Worm (Caenorhabditis elegans): ENCODE results near the gene ugt-35.

Gene ugt-35

ce11 chrV:10681117-10681959, 27.3 kb upstream of the ugt-35 start (continued):
- TF ChIP-seq hlh-30 (tag; optimal IDR thresholded peaks at IDR 0.05; ENCODE audit: insufficient read depth): peak; percentile 24
- TF ChIP-seq aha-1 (tag): peak; percentile 75
- TF ChIP-seq vab-7 (GFP tag; IDR thresholded peaks at IDR 0.05): no peak
- TF ChIP-seq sdz-12 (GFP tag; optimal IDR thresholded peaks at IDR 0.05): no peak
- no peak for TF ChIP-seq R02D3.7 (tag; optimal IDR thresholded peaks at IDR 0.05)
- no peak for TF ChIP-seq lin-13 (GFP tag; optimal IDR thresholded peaks at IDR 0.05)
- TF ChIP-seq saeg-2 (GFP tag; IDR thresholded peaks at IDR 0.05): no peak
- TF ChIP-seq Y105C5A.15 (GFP tag; IDR thresholded peaks at IDR 0.05): no peak
- TF ChIP-seq nhr-111 (GFP tag; optimal IDR thresholded peaks at IDR 0.05): no peak
- peak; percentile 1 for TF ChIP-seq dpl-1 (GFP tag; optimal IDR thresholded peaks at IDR 0.05)
- TF ChIP-seq nhr-10 (tag; optimal IDR thresholded peaks at IDR 0.05): no peak
- no peak for TF ChIP-seq mxl-2 (GFP tag; conservative IDR thresholded peaks at IDR 0.05)
- 0 out of 2 replicates have a peak, but pooled peaks have one; percentile 39 for TF ChIP-seq T26A8.4 (GFP tag; IDR thresholded peaks at IDR 0.05)
- peak in 1 of 2 experiments; percentile 56 for TF ChIP-seq unc-62 (GFP tag; optimal IDR thresholded peaks at IDR 0.05 in 1 of 2)
- no peak for TF ChIP-seq unc-62 (tag; optimal IDR thresholded peaks at IDR 0.05)
- TF ChIP-seq spr-1 (tag; optimal IDR thresholded peaks at IDR 0.05): peak; percentile 56
- no peak for TF ChIP-seq nhr-237 (tag; optimal IDR thresholded peaks at IDR 0.05)
- no peak for TF ChIP-seq ama-1 (optimal IDR thresholded peaks at IDR 0.05)

ce11 chrV:10679990-10680602, 26.0 kb upstream of the ugt-35 start:
- TF ChIP-seq snpc-1.2 (GFP tag; IDR thresholded peaks at IDR 0.05) (no peak), T26A8.4 (GFP tag; IDR thresholded peaks at IDR 0.05) (no peak), hlh-11 (tag; optimal IDR thresholded peaks at IDR 0.05) (no peak), lin-1 (GFP tag; IDR thresholded peaks at IDR 0.05) (no peak), lin-38 (GFP tag; IDR thresholded peaks at IDR 0.05) (no peak), fkh-10 (GFP tag; optimal IDR thresholded peaks at IDR 0.05) (peak; percentile 43), ceh-28 (tag; optimal IDR thresholded peaks at IDR 0.05) (no peak), madf-9 (GFP tag; conservative IDR thresholded peaks at IDR 0.05) (no peak), nhr-77 (tag; optimal IDR thresholded peaks at IDR 0.05) (no peak), rbr-2 (tag; optimal IDR thresholded peaks at IDR 0.05) (no peak), jun-1 (tag; optimal IDR thresholded peaks at IDR 0.05) (no peak), gei-8 (GFP tag; optimal IDR thresholded peaks at IDR 0.05) (no peak), lsy-2 (tag; optimal IDR thresholded peaks at IDR 0.05) (peak in 1 of 2 experiments; percentile 77), egl-43 (GFP tag; IDR thresholded peaks at IDR 0.05) (no peak), arid-1 (GFP tag; conservative IDR thresholded peaks at IDR 0.05) (no peak), aha-1 (tag) (peak; percentile 65), snpc-4 (tag; optimal IDR thresholded peaks at IDR 0.05) (no peak), mes-2 (tag; optimal IDR thresholded peaks at IDR 0.05; ENCODE audit: poor library complexity, severe bottlenecking) (peak; percentile 24), zip-2 (tag; optimal IDR thresholded peaks at IDR 0.05) (no peak)

ce11 chrV:10679080-10679479, 25.0 kb upstream of the ugt-35 start:
- TF ChIP-seq unc-130 (GFP tag; optimal IDR thresholded peaks at IDR 0.05) (no peak), lsy-2 (tag; optimal IDR thresholded peaks at IDR 0.05) (peak in 1 of 2 experiments; percentile 8), jun-1 (tag; optimal IDR thresholded peaks at IDR 0.05) (no peak), lin-1 (GFP tag; IDR thresholded peaks at IDR 0.05) (no peak), ZK337.2 (GFP tag; IDR thresholded peaks at IDR 0.05) (no peak), mxl-2 (GFP tag; conservative IDR thresholded peaks at IDR 0.05) (no peak), dmd-6 (GFP tag; IDR thresholded peaks at IDR 0.05) (no peak), spr-1 (tag; optimal IDR thresholded peaks at IDR 0.05) (no peak), ceh-32 (tag; optimal IDR thresholded peaks at IDR 0.05; ENCODE audit: poor library complexity) (no peak)

Measured in whole organism, L4 larva.